Fruit fly (Drosophila melanogaster): ENCODE measurements around the gene CG8925.

Gene CG8925

DNA sequence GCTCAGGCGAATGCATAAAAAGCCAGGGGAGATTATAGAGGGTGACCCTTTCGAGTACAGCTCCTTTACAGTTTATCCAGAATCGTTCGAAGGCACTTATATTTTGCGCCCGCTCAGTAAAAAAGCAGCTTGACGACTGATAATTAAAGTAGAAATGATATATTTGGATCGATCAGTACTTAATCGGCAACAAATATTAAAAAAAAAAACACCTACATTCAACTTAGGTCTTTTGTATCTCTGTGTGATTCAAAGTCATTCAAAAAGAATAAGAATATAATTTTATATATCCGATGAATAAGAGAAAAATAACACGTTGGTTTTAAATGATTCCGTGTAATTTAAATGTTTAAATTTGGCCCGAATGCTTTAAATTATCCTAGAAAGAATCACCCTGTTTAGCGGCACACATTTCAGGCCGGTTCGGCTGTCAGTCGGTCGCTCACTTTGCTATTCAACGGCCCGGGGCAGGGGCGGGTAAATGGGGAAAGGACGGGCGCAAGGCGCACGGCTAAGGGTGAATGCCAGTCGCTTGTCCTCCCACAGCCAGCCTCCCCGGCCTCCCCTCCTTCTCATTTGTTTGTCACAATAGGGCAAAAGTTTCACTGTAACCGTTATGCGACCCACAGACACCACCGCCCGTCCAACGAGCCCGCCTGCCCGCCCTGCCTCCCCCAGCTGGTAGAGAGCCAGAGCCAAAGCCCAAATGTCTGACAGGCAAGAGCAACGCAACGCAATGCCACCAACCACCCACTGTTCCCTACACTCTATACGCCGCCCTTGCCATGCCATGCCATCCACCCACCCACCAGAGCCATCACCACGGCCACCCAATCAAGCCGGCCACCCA lies 41.3 kb downstream of the CG8925 start:
- TF ChIP-seq psq (optimal IDR thresholded peaks at IDR 0.05) (no peak), Sin3A (optimal IDR thresholded peaks at IDR 0.05) (no peak), ttk (optimal IDR thresholded peaks at IDR 0.05) (no peak), Myc (optimal IDR thresholded peaks at IDR 0.05) (no peak), h (optimal IDR thresholded peaks at IDR 0.05) (no peak), insv (optimal IDR thresholded peaks at IDR 0.05) (no peak)

DNA sequence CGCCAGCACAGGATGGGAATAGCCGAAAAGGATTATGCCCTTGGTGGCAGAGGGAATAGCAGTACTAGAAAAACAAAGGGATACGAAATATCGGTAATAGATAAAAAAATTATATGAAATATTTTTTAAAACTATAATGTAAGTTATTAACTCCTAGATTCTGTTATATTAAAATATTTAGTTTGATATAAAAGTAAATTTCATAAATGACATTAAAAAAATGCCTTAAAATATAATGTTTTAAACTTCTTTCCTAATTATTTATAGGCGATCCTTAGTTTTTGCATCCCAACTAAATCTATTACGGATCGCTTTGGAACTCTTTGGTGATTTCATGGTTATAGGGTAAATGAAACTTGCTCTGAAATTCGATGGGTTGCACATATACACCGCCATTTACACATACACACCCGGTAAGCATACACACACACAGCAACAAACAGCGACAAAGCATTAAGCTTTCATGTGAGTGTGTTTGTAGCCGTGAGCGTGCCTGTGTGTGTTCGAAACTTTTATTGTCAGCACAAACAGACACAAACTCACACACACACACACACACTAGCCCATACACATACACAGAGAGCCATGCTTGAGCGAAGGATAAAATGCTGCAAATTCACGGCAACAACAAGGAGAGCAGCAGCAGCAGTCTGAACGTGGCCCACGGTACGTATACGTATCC lies 42.1 kb downstream of the CG8925 start:
- no peak for TF ChIP-seq insv (optimal IDR thresholded peaks at IDR 0.05)
- no peak for TF ChIP-seq Myc (optimal IDR thresholded peaks at IDR 0.05)
- TF ChIP-seq Sin3A (optimal IDR thresholded peaks at IDR 0.05) = no peak
- TF ChIP-seq h (optimal IDR thresholded peaks at IDR 0.05) = no peak
- TF ChIP-seq psq (optimal IDR thresholded peaks at IDR 0.05) = no peak
- TF ChIP-seq ttk (optimal IDR thresholded peaks at IDR 0.05) = no peak

DNA sequence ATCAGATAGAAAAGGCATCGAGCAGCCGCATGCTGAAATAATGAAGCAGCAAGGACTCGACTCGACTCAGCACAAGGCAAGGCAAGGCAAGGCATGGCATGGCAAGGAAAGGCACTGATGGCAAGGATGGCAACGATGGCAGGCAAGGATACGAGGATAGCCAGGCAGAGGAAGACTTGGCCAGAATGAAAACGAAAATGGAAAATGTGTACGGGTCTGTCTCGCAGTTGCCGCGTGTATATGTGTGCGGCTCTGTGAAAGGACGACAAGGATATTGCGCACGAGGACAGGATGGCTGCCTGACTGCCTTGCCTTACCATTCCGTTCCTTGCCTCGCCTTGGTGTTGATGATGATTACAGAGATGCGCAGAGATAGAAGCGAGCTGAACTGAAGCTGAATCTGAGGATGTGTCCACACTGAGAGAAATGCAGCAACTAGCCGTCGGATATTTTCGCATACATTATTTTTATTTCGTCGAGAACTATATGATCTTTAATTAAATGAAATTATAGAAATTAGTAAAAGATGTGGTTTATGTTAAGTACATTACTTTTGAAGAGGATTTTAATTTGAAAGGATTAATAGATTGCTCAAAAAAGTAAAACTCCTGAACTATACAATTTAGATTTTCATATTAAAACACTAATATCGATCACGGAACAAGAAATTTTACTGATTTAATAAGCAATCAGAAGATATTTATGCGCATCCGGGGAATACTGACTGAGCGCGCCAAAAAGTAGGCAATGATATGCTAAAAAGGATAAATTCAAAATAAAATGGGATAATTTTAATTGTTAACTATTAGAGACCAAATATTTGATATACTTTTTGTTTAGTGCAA lies 42.9 kb downstream of the CG8925 start:
- TF ChIP-seq h (optimal IDR thresholded peaks at IDR 0.05) (no peak), ttk (optimal IDR thresholded peaks at IDR 0.05) (no peak), Sin3A (optimal IDR thresholded peaks at IDR 0.05) (no peak), psq (optimal IDR thresholded peaks at IDR 0.05) (no peak), Myc (optimal IDR thresholded peaks at IDR 0.05) (no peak), insv (optimal IDR thresholded peaks at IDR 0.05) (no peak)

DNA sequence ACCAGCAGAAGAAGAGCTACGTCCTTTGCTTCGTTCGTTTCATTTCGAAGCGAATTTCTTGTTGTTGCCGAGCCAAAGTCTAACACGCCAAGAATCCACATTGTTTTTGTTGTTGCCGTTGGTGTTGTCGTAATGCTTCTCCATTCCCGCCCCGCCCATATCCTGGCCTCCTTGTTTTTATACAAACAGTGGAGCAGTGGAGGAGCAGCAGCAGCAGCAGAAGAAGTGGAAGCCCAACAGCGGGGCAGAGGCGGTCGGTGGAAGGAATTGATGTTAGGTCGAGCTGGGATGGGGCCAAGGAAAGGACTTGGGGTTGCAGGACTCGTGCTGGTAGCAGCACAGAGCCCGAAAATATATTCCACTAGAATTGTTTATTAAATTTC lies 43.5 kb downstream of the CG8925 start:
- no peak for TF ChIP-seq psq (optimal IDR thresholded peaks at IDR 0.05)
- no peak for TF ChIP-seq Myc (optimal IDR thresholded peaks at IDR 0.05)
- no peak for TF ChIP-seq h (optimal IDR thresholded peaks at IDR 0.05)
- TF ChIP-seq insv (optimal IDR thresholded peaks at IDR 0.05) = no peak
- TF ChIP-seq ttk (optimal IDR thresholded peaks at IDR 0.05) = no peak
- no peak for TF ChIP-seq Sin3A (optimal IDR thresholded peaks at IDR 0.05)

DNA sequence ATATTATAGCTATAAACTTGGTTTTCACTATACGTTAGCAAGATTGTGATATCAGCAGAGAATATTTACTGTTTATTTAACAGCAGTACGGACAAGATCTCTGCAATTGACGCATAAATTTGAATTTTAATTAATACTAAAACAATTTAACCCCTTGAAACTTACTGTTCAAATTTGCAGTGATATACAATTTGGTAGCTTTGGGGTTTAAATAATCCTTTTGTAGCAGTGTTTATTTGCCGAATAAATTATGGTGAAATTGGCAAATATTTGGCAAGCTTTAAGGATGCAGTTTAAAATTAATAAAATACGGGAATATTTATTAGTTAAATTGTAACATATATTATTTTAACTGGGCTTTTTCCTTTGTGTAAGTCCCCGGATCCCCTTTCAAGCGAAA lies 45.6 kb downstream of the CG8925 start:
- no peak for TF ChIP-seq h (optimal IDR thresholded peaks at IDR 0.05)

DNA sequence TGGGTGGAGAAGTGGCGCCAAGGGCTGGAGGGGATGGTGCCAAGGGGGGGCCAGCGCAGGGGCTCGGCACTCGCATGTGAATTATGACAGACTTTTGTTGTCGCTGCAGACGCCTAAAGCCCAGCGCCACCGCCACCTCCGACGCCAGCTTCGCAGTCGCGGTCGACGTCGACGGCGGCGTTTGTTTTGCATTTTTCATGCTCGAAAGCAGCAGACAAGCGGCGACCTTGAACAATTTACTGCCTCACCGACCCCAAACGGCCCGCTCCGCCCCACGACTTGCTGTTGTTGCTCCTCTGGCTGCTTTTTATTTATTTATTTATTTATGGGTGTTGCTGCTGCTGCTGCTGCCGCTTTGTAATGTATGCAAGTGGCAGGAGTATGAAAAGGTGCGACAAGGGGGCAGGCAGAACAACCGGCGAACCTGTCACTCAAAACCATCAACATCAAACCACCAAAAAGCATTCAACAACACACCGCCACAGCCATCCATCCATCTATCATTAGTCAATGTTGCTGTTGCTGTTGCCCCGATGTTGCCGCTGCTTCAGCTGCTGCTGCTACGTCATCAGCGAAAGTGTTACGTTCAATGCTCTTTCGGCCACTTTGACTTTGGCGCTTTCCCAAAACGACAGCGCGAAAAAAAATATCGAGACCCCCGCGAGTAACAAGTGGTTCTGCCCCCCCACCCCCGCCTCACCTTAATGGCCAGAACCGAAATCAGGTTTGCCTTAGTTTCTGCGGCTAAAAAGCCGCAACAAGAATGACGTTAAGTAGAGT lies 46.6 kb downstream of the CG8925 start:
- TF ChIP-seq insv (optimal IDR thresholded peaks at IDR 0.05) (no peak), Myc (optimal IDR thresholded peaks at IDR 0.05) (no peak), psq (optimal IDR thresholded peaks at IDR 0.05) (no peak), Sin3A (optimal IDR thresholded peaks at IDR 0.05) (no peak), h (optimal IDR thresholded peaks at IDR 0.05) (no peak), ttk (optimal IDR thresholded peaks at IDR 0.05) (no peak)

DNA sequence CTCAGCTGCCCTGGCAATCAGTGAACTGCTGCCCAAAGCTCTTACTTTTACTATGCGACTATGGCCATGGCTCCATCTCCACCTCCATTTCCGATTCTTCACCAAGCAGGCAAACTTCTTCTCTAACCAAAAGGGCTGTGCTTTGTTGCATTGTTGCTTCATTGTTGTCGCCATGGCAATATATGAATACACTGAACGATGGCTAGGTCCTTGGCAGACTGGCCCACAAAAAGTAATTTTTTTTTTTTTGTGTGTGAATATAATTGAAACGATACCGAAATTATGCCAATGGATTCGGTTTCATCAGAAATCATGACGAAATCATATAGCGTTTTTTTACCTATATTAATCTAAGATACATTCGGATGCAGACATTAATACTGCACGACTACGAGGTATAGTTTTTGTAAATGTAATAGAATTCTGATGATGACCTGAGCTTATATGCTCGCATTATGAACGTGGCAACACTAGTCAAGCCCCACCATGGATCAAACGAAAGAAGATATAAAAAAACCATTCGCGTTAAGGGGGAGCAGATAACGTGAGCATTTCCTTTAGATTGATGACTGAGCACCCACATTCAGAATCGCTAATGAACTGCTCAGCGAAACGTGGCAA lies 48.4 kb downstream of the CG8925 start:
- no peak for TF ChIP-seq Sin3A (optimal IDR thresholded peaks at IDR 0.05)
- TF ChIP-seq ttk (optimal IDR thresholded peaks at IDR 0.05) = no peak
- no peak for TF ChIP-seq Myc (optimal IDR thresholded peaks at IDR 0.05)
- no peak for TF ChIP-seq h (optimal IDR thresholded peaks at IDR 0.05)
- TF ChIP-seq insv (optimal IDR thresholded peaks at IDR 0.05) = no peak
- no peak for TF ChIP-seq psq (optimal IDR thresholded peaks at IDR 0.05)

DNA sequence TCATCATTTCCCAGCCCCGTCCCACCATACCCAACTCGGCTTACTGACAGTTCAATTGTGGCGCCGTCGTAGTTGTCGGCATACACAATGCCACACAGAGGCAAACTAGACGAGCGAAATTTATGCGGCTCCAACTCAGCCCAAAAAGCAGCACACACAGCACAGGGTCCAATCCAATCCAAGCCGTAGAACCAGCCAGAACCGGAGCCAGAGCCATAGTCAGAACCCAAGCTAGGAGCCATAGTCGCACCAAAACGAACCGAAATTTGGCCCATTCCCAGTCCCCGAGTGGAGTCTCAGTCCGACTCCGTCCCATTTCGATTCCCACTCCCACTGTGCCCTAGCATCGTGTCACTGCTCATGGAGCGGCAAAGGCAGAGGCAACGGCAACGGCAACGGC lies 49.1 kb downstream of the CG8925 start:
- no peak for TF ChIP-seq ttk (optimal IDR thresholded peaks at IDR 0.05)
- no peak for TF ChIP-seq h (optimal IDR thresholded peaks at IDR 0.05)
- TF ChIP-seq Myc (optimal IDR thresholded peaks at IDR 0.05) = no peak
- no peak for TF ChIP-seq Sin3A (optimal IDR thresholded peaks at IDR 0.05)
- TF ChIP-seq psq (optimal IDR thresholded peaks at IDR 0.05) = no peak
- no peak for TF ChIP-seq insv (optimal IDR thresholded peaks at IDR 0.05)

DNA sequence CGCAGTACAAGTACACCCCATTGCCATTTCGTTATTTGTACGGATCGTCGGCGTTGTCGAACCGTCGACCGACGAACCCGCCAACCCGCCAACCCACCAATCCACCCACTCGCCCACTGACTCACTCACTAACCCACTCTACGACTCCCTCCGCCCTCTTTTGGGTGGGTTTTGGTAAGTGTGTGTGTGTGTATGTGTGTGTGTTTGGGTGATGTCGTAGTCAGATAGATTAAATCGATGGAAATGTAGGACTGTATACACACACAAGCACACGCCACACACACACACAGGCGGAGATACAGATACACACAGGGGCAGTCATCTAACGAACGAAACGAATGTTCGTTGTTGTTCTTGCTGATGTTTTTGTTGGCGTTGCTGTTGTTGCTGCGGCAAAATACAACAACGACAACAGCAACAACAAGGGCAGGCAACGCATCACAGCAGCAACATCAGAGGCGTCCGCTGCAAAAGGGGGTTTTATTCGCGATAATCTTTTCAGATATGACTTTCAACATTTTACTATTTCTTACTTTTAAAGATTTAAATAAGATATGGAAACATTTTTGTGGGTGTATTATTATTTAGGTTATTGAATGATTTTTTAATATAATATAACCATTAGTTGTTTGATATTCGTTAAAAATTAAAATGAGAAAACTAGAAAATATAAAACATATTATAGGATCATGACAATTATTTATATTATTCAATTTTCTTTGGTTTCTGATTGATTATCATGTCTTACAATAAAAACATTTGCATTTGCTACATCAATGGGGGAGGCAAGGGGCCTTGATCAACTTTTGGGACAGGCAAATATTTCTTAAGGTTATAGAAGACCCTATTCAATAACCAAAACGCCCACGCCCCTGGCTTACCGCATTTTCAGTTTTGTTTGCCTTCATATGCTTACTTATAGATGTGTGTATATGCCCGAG lies 49.8 kb downstream of the CG8925 start:
- TF ChIP-seq Sin3A (optimal IDR thresholded peaks at IDR 0.05) (no peak), h (optimal IDR thresholded peaks at IDR 0.05) (no peak), psq (optimal IDR thresholded peaks at IDR 0.05) (no peak), Myc (optimal IDR thresholded peaks at IDR 0.05) (no peak), insv (optimal IDR thresholded peaks at IDR 0.05) (no peak)

DNA sequence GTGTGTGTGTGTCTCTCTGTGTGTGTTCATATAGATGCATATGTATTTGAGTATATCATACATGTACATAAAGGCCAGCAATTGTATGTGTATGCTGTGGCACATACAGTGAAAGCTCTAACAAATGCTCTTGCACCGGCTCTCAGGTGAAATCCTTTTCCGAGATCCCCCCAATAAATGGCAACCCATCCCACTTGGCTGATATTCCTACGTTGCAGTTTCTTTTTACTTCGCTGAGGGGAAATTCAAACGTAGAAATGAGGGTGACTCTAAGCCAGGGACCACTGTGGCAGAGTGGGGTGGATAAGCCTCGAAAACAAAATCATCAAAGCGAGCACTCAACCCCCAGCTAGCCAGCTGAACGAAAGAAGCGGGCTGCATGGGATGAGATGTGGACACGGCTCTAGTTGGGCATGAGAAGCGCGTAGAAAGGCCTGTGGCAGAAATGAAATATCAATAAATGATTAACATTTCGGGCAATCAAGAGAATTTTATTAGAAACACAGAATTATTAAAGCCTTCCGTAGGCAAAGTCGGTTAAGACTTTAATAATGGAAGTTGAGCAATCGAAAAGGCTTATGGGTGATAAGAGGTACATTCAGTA lies 50.6 kb downstream of the CG8925 start:
- TF ChIP-seq psq (optimal IDR thresholded peaks at IDR 0.05) (no peak), insv (optimal IDR thresholded peaks at IDR 0.05) (no peak), h (optimal IDR thresholded peaks at IDR 0.05) (no peak), Sin3A (optimal IDR thresholded peaks at IDR 0.05) (no peak), Myc (optimal IDR thresholded peaks at IDR 0.05) (no peak), ttk (optimal IDR thresholded peaks at IDR 0.05) (no peak)

Measured in Kc167 (cell line).